Worm (Caenorhabditis elegans): ENCODE measurements around the gene wrt-8.

The wrt-8 gene

DNA sequence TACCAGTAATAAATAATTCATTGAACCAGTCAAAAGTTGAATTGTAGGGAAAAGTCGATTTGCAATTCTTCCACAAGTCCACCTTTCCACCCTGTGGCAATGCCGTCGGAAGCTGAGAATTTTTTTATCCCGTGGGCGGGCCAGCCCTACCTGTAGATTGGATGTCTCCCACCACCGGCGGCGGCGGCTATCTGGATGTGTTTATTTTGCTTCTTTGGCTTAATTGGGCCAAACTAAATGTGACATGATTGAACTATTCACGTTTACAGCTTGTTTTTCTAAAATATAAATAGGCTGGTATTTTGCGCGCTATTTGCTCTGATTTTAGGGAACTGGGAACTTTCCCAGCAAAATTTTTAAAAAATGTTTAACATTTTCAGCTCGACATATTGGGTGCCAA is at the start of gene wrt-8:
wrt-8 (minus strand) TSS at position 101 of the 400 bp plus-strand sequence.
- TF ChIP-seq ztf-23 (GFP tag; IDR thresholded peaks at IDR 0.05) (no peak), flt-1 (GFP tag; IDR thresholded peaks at IDR 0.05) (no peak), klf-2 (GFP tag; conservative IDR thresholded peaks at IDR 0.05) (no peak), T22C8.4 (GFP tag; IDR thresholded peaks at IDR 0.05) (no peak), cog-1 (tag; optimal IDR thresholded peaks at IDR 0.05) (no peak), tab-1 (GFP tag; IDR thresholded peaks at IDR 0.05) (no peak), med-1 (GFP tag; optimal IDR thresholded peaks at IDR 0.05; ENCODE audit: insufficient read depth) (no peak), ztf-29 (GFP tag; IDR thresholded peaks at IDR 0.05) (no peak), ref-1 (GFP tag; conservative IDR thresholded peaks at IDR 0.05) (no peak)

DNA sequence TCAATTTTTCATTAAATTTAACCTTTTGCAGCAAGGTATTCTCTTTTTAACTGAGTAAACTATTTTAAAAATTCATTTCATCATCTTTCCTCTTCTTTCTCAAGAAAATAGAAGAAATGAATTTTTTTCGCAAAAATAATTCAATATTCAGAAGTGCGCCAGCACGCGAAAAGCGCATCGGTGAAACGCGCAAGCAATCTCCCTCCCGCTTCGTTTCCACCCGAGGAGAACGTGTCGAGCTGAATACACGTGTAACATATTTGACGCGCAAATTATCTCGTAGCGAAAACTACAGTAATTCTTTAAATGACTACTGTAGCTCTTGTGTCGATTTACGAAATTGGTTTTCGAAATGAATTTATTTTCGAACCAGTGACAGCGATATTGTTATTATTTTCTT is 47.7 kb upstream of the wrt-8 start:
- TF ChIP-seq T22C8.4 (GFP tag; IDR thresholded peaks at IDR 0.05) (no peak), ref-1 (GFP tag; conservative IDR thresholded peaks at IDR 0.05) (no peak), ztf-23 (GFP tag; IDR thresholded peaks at IDR 0.05) (no peak), cog-1 (tag; optimal IDR thresholded peaks at IDR 0.05) (no peak), tab-1 (GFP tag; IDR thresholded peaks at IDR 0.05) (no peak), klf-2 (GFP tag; conservative IDR thresholded peaks at IDR 0.05) (no peak), ztf-29 (GFP tag; IDR thresholded peaks at IDR 0.05) (no peak), med-1 (GFP tag; optimal IDR thresholded peaks at IDR 0.05; ENCODE audit: insufficient read depth) (no peak), flt-1 (GFP tag; IDR thresholded peaks at IDR 0.05) (no peak)

DNA sequence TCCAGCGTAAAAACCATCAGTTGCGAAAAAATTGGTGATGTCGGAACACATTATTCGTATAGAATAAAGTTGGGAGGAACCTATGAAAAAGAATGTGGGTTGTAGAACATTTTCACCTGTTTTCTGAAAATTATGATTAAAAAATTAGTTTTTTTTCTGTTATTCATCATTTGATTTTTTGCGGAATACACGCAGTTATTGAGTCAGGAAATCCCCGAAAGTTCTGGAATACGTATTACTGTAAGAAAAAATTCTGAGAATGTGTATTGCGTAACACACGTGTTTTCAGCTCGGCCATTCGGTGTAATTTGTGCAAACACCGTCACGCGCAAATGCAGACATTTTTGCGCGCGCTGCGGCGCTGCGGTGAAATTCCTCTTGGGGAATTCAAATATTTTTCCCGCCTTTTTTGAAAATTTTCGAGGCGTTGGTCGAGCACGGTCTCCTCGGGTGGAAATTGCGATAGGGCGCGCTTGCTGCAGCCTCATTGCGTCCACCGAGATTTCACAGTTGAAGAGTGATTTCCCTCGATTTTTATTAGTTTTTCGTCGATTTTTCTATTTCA is 44.5 kb upstream of the wrt-8 start, which contains the start of gene srh-170:
srh-170 (minus strand) TSS at position 51 of the 565 bp plus-strand sequence.
- TF ChIP-seq ztf-23 (GFP tag; IDR thresholded peaks at IDR 0.05): no peak
- no peak for TF ChIP-seq cog-1 (tag; optimal IDR thresholded peaks at IDR 0.05)
- TF ChIP-seq klf-2 (GFP tag; conservative IDR thresholded peaks at IDR 0.05): no peak
- TF ChIP-seq ref-1 (GFP tag; conservative IDR thresholded peaks at IDR 0.05): no peak
- no peak for TF ChIP-seq T22C8.4 (GFP tag; IDR thresholded peaks at IDR 0.05)
- no peak for TF ChIP-seq tab-1 (GFP tag; IDR thresholded peaks at IDR 0.05)
- no peak for TF ChIP-seq ztf-29 (GFP tag; IDR thresholded peaks at IDR 0.05)
- TF ChIP-seq med-1 (GFP tag; optimal IDR thresholded peaks at IDR 0.05; ENCODE audit: insufficient read depth): no peak
- no peak for TF ChIP-seq flt-1 (GFP tag; IDR thresholded peaks at IDR 0.05)

DNA sequence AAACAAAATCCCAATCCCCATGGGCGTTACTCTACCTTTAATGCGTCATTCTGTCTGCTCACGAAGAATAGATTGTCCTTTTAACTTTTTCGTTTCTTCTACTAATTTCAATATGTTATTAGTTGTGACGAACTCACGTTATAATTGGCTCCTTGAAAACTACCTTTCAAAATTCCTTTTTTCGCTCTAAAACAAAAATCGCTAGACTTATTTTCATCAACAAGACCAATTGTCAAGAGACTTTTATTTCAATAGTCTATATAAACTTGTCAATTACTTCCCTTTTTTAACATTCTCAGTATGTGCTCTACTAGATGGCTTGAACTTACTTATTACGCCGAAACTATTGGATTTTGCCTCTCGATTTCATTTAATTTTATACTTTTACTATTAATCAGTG is 40.4 kb upstream of the wrt-8 start, which contains the start of gene str-102:
str-102 (plus strand) TSS at position 301 of the 400 bp plus-strand sequence.
- TF ChIP-seq klf-2 (GFP tag; conservative IDR thresholded peaks at IDR 0.05): no peak
- TF ChIP-seq T22C8.4 (GFP tag; IDR thresholded peaks at IDR 0.05): no peak
- TF ChIP-seq ztf-29 (GFP tag; IDR thresholded peaks at IDR 0.05): no peak
- TF ChIP-seq cog-1 (tag; optimal IDR thresholded peaks at IDR 0.05): no peak
- TF ChIP-seq flt-1 (GFP tag; IDR thresholded peaks at IDR 0.05): no peak

DNA sequence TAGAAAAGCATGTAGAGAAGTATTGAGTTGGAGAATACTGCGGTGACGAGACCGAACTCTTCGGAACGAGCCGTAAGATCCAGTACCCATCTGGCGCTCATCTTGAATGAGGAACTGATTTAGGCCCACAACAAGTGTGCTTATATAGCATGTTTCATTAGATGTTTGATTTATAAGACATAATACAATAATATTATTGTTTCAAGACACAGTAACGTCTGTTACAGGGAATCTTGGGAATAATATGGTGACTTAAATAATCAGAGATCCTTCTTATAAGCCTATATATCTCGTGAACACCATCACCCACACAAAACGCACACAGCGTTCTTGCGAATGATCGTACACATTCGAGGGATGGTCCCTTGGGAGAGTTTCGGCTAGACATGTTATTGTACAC is 39.4 kb upstream of the wrt-8 start, which contains the start of gene str-88:
str-88 (minus strand) TSS at position 101 of the 400 bp plus-strand sequence.
- no peak for TF ChIP-seq klf-2 (GFP tag; conservative IDR thresholded peaks at IDR 0.05)
- TF ChIP-seq ref-1 (GFP tag; conservative IDR thresholded peaks at IDR 0.05): no peak
- TF ChIP-seq T22C8.4 (GFP tag; IDR thresholded peaks at IDR 0.05): no peak
- TF ChIP-seq ztf-29 (GFP tag; IDR thresholded peaks at IDR 0.05): no peak
- TF ChIP-seq cog-1 (tag; optimal IDR thresholded peaks at IDR 0.05): no peak
- no peak for TF ChIP-seq ztf-23 (GFP tag; IDR thresholded peaks at IDR 0.05)
- no peak for TF ChIP-seq tab-1 (GFP tag; IDR thresholded peaks at IDR 0.05)
- no peak for TF ChIP-seq flt-1 (GFP tag; IDR thresholded peaks at IDR 0.05)
- TF ChIP-seq med-1 (GFP tag; optimal IDR thresholded peaks at IDR 0.05; ENCODE audit: insufficient read depth): no peak

DNA sequence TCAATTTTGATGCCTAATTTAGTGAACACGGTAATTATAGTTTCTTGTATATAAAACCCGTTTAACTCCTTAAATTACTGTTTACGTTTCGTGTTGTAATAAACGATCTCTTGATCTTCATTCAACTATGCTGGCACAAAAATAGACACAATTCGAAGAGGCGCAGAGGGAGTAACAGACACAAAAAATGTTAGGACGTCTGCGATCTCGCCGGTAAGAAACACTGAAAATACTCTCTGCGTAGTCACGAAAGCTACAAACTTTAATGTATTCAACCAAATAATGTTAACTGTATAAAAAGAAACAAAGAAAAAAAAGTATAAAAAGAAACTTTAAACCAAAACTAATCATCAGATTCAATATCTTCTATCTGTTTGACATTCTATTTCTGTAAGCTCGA is 36.5 kb upstream of the wrt-8 start, which contains the start of gene dhs-23:
dhs-23 (plus strand) TSS at position 363 of the 400 bp plus-strand sequence.
- TF ChIP-seq tab-1 (GFP tag; IDR thresholded peaks at IDR 0.05): no peak
- TF ChIP-seq T22C8.4 (GFP tag; IDR thresholded peaks at IDR 0.05): no peak
- TF ChIP-seq cog-1 (tag; optimal IDR thresholded peaks at IDR 0.05): no peak
- no peak for TF ChIP-seq ztf-23 (GFP tag; IDR thresholded peaks at IDR 0.05)
- TF ChIP-seq flt-1 (GFP tag; IDR thresholded peaks at IDR 0.05): no peak

DNA sequence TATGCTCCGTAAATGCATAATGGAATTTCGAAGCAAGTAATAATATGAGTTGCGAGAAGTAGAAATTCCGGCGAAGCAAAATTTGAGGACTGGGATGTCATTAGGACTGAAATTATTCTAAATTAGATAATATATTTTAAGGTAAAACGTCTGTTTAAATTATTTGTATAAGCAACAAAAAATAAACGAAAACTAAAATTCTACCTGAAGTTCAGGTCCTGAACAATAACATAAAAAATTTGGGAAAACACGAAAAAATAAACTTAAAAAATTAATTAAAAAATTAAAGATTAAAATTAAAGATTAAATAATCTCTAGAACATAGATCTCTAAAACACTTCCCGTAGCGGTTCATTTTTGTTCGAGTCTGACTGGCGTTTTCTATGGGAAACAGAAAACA is 35.4 kb upstream of the wrt-8 start, which contains the start of gene srh-251:
srh-251 (minus strand) TSS at position 101 of the 400 bp plus-strand sequence.
- TF ChIP-seq klf-2 (GFP tag; conservative IDR thresholded peaks at IDR 0.05) (no peak), ztf-29 (GFP tag; IDR thresholded peaks at IDR 0.05) (no peak), T22C8.4 (GFP tag; IDR thresholded peaks at IDR 0.05) (no peak), tab-1 (GFP tag; IDR thresholded peaks at IDR 0.05) (no peak), ztf-23 (GFP tag; IDR thresholded peaks at IDR 0.05) (no peak), ref-1 (GFP tag; conservative IDR thresholded peaks at IDR 0.05) (no peak), med-1 (GFP tag; optimal IDR thresholded peaks at IDR 0.05; ENCODE audit: insufficient read depth) (no peak), flt-1 (GFP tag; IDR thresholded peaks at IDR 0.05) (no peak)

DNA sequence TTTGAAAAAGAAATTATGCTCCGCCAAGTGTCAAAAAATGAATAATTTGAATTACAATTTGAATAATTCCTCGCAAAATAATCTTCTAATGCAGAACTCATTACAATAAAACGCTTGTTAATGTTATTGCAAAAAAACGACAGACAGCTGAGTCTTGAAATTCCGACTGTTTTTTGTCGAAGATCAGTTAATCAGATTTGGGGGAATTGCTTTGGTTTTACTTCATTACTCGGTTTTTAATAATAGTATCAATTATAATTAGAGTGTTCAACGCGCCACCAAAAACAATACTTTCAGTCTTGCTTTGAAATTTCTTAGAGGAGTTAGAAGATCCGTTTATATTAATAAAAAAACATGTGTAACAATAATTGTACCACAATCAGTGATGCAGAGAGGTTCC is 33.5 kb upstream of the wrt-8 start, which contains the start of gene srh-122:
srh-122 (minus strand) TSS at position 101 of the 400 bp plus-strand sequence.
- no peak for TF ChIP-seq med-1 (GFP tag; optimal IDR thresholded peaks at IDR 0.05; ENCODE audit: insufficient read depth)
- TF ChIP-seq ztf-23 (GFP tag; IDR thresholded peaks at IDR 0.05): no peak
- no peak for TF ChIP-seq ztf-29 (GFP tag; IDR thresholded peaks at IDR 0.05)
- no peak for TF ChIP-seq T22C8.4 (GFP tag; IDR thresholded peaks at IDR 0.05)
- no peak for TF ChIP-seq cog-1 (tag; optimal IDR thresholded peaks at IDR 0.05)
- no peak for TF ChIP-seq ref-1 (GFP tag; conservative IDR thresholded peaks at IDR 0.05)
- TF ChIP-seq flt-1 (GFP tag; IDR thresholded peaks at IDR 0.05): no peak
- TF ChIP-seq klf-2 (GFP tag; conservative IDR thresholded peaks at IDR 0.05): no peak
- TF ChIP-seq tab-1 (GFP tag; IDR thresholded peaks at IDR 0.05): no peak

DNA sequence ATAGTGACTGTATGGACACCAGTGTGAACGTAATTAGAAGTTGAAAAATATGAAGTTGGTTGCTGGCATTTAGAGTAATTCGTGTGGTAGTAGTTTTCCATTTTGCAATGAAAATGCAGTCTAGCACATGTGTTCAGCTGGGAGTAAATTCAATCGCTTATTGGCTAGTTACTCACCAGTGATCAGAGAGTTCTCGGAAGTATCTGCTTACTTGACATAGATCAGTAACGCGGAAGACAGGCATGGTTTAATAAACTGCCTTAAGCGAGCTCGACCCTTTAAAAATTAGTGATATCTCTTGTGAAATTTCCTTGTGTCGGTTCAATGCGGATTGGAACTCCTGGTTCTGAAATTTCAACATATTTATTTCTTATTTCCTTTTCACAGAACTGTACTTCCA is 31.8 kb upstream of the wrt-8 start, which contains the start of gene srh-52:
srh-52 (minus strand) TSS at position 101 of the 400 bp plus-strand sequence.
- TF ChIP-seq ztf-23 (GFP tag; IDR thresholded peaks at IDR 0.05) (no peak), med-1 (GFP tag; optimal IDR thresholded peaks at IDR 0.05; ENCODE audit: insufficient read depth) (no peak), ref-1 (GFP tag; conservative IDR thresholded peaks at IDR 0.05) (no peak), flt-1 (GFP tag; IDR thresholded peaks at IDR 0.05) (no peak), ztf-29 (GFP tag; IDR thresholded peaks at IDR 0.05) (no peak), tab-1 (GFP tag; IDR thresholded peaks at IDR 0.05) (no peak), klf-2 (GFP tag; conservative IDR thresholded peaks at IDR 0.05) (no peak), cog-1 (tag; optimal IDR thresholded peaks at IDR 0.05) (no peak), T22C8.4 (GFP tag; IDR thresholded peaks at IDR 0.05) (no peak)
